Fruit fly (Drosophila melanogaster) whole organism, embryonic: ENCODE results near the gene Orp8.

ENCODE experiments used
- CG10274 ChIP-seq: fragments of 200-800 bp; sonication (Bioruptor generic); optimal IDR thresholded peaks from 3 replicates; lab custom pipeline; 2017; ENCODE audit warnings: missing biosample characterization, mild to moderate bottlenecking, missing genetic modification characterization
- Trl ChIP-seq, 3 experiments: fragments of >200 bp in 2 of 3; fragments of 200-800 bp in 1 of 3; sonication (Bioruptor generic) in 1 of 3; optimal IDR thresholded peaks; 2 replicates in 1 of 3; 3 replicates in 2 of 3; lab custom pipeline; 2016 to 2017; ENCODE audit warnings: missing biosample characterization in 1 of 3, missing genetic modification characterization in 1 of 3
- h ChIP-seq: fragments of >200 bp; optimal IDR thresholded peaks from 2 replicates; lab custom pipeline; 2017

DNA sequence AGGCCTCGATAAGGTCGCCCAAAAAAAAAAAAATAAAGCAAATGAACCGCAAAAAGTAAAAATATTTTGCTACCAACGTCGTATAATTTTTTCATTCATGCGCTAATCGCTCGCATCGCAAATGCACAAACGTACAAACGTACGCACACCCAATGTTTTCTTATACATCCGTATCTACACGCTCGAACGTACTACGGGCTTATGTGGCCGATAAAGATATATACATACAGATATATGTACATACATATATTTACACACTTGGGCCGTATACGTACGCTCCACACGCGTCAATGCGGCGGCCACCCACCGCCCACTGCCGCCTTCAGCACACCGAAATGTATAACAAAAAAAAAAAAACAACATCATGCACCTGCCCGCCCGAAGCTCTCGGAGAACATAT, 43.2 kb upstream of the Orp8 start:
- TF ChIP-seq CG10274 (GFP tag; lab: Kevin White, UChicago) (no peak), h (lab: Kevin White, UChicago) (no peak), Trl (optimal IDR thresholded peaks at IDR 0.05; lab: Kevin White, UChicago) (no peak), Trl (GFP tag; optimal IDR thresholded peaks at IDR 0.05; lab: Kevin White, UChicago) (no peak)
